Worm (Caenorhabditis elegans) whole organism, L3 larva: ENCODE measurements around the gene cls-2.

Experiments
- R02D3.7 ChIP-seq: fragments of 150-350 bp; optimal IDR thresholded peaks from 2 replicates; lab custom pipeline; 2014; ENCODE audit warnings: missing biosample characterization, missing genetic modification characterization
- ZK546.5 ChIP-seq: sonication (generic microtip); optimal IDR thresholded peaks from 2 replicates; lab custom pipeline; 2017; ENCODE audit warnings: missing biosample characterization, missing genetic modification characterization
- ceh-82 ChIP-seq: fragments of 150-350 bp; optimal IDR thresholded peaks from 2 replicates; lab custom pipeline; 2014; ENCODE audit warnings: missing biosample characterization, missing genetic modification characterization
- fos-1 ChIP-seq: fragments of 150-350 bp; optimal IDR thresholded peaks from 2 replicates; lab custom pipeline; 2014; ENCODE audit warnings: missing biosample characterization, missing genetic modification characterization
- nfya-1 ChIP-seq: sonication (generic microtip); optimal IDR thresholded peaks from 2 replicates; lab custom pipeline; 2017; ENCODE audit warnings: missing genetic modification characterization, mild to moderate bottlenecking, missing compliant biosample characterization, antibody characterized with exemption, moderate library complexity; ENCODE audit not compliant: insufficient read depth
- nhr-11 ChIP-seq: fragments of 150-350 bp; optimal IDR thresholded peaks from 2 replicates; lab custom pipeline; 2014; ENCODE audit warnings: missing biosample characterization, missing genetic modification characterization
- nhr-23 ChIP-seq: fragments of 150-350 bp; optimal IDR thresholded peaks from 2 replicates; lab custom pipeline; 2014; ENCODE audit warnings: missing biosample characterization, missing genetic modification reagents, missing genetic modification characterization
- pha-4 ChIP-seq: fragments of 150-350 bp; optimal IDR thresholded peaks from 2 replicates; lab custom pipeline; 2014; ENCODE audit warnings: missing biosample characterization, missing genetic modification reagents, missing genetic modification characterization
- pqm-1 ChIP-seq: fragments of 150-350 bp; optimal IDR thresholded peaks from 2 replicates; lab custom pipeline; 2017; ENCODE audit warnings: missing biosample characterization, missing genetic modification characterization, inconsistent platforms
- skn-1 ChIP-seq: fragments of 150-350 bp; optimal IDR thresholded peaks from 2 replicates; lab custom pipeline; 2014; ENCODE audit warnings: missing biosample characterization, missing genetic modification characterization
- zag-1 ChIP-seq: fragments of 150-350 bp; optimal IDR thresholded peaks from 2 replicates; lab custom pipeline; 2014; ENCODE audit warnings: missing biosample characterization, missing genetic modification characterization

ce11 chrIII:9026951-9027350 is 27.9 kb upstream of the cls-2 start, which contains the start of gene F59B2.13:
- TF ChIP-seq ZK546.5 (tag; lab: Kevin White, UChicago): no peak
- TF ChIP-seq zag-1 (tag; lab: Kevin White, UChicago): no peak
- TF ChIP-seq nfya-1: no peak
- no peak for TF ChIP-seq pqm-1 (tag; lab: Kevin White, UChicago)
- TF ChIP-seq nhr-11 (tag; lab: Kevin White, UChicago): no peak
- no peak for TF ChIP-seq nhr-23 (tag; lab: Kevin White, UChicago)
- TF ChIP-seq fos-1 (tag; lab: Kevin White, UChicago): no peak
- TF ChIP-seq pha-4: no peak
- no peak for TF ChIP-seq skn-1 (tag; lab: Kevin White, UChicago)
- TF ChIP-seq R02D3.7 (tag; lab: Kevin White, UChicago): no peak
- no peak for TF ChIP-seq ceh-82 (tag; lab: Kevin White, UChicago)
